Worm (Caenorhabditis elegans) whole organism, L1 larva: ENCODE measurements around the gene F36H5.14.

ENCODE experiments used
- aly-2 ChIP-seq: fragments of 150-350 bp; optimal IDR thresholded peaks from 2 replicates; lab custom pipeline; 2014; ENCODE audit warnings: missing biosample characterization, missing genetic modification characterization
- ama-1 ChIP-seq: fragments of 150-350 bp; optimal IDR thresholded peaks from 2 replicates; lab custom pipeline; 2014
- ceh-63 ChIP-seq: fragments of 200-800 bp; sonication (Bioruptor generic); optimal IDR thresholded peaks from 2 replicates; lab custom pipeline; 2018; ENCODE audit warnings: mild to moderate bottlenecking, missing genetic modification characterization, missing compliant biosample characterization
- dpl-1 ChIP-seq, 3 experiments: fragments of 150-350 bp in 2 of 3; sonication (generic microtip) in 1 of 3; optimal IDR thresholded peaks; 2 replicates each; lab custom pipeline; 2014 to 2017; ENCODE audit warnings: missing biosample characterization in 3 of 3, missing genetic modification characterization in 3 of 3, missing genetic modification reagents in 3 of 3
- egl-27 ChIP-seq, 2 experiments: fragments of 150-350 bp in 1 of 2; sonication (generic microtip); optimal IDR thresholded peaks; 3 replicates each; lab custom pipeline; 2017 to 2018; ENCODE audit warnings: missing biosample characterization in 2 of 2, missing genetic modification characterization in 2 of 2, missing genetic modification reagents in 2 of 2
- lin-13 ChIP-seq: fragments of 150-350 bp; optimal IDR thresholded peaks from 2 replicates; lab custom pipeline; 2014; ENCODE audit warnings: missing biosample characterization, missing genetic modification reagents, missing genetic modification characterization
- lsy-2 ChIP-seq, 2 experiments: fragments of 150-350 bp; optimal IDR thresholded peaks; 2 replicates each; lab custom pipeline; 2014; ENCODE audit warnings: missing biosample characterization in 2 of 2, missing genetic modification characterization in 2 of 2
- pqm-1 ChIP-seq: sonication (generic microtip); optimal IDR thresholded peaks from 3 replicates; lab custom pipeline; 2017; ENCODE audit warnings: missing biosample characterization, missing genetic modification characterization
- rnt-1 ChIP-seq: sonication (generic microtip); optimal IDR thresholded peaks from 2 replicates; lab custom pipeline; 2016; ENCODE audit warnings: mild to moderate bottlenecking, missing genetic modification characterization, moderate library complexity, missing compliant biosample characterization

- TF ChIP-seq rnt-1 (tag; lab: Kevin White, UChicago) (no peak), ama-1 (lab: Kevin White, UChicago) (no peak), aly-2 (no peak), lin-13 (GFP tag; lab: Kevin White, UChicago) (no peak), ceh-63 (GFP tag; lab: Kevin White, UChicago) (no peak), egl-27 (tag; optimal IDR thresholded peaks at IDR 0.05; lab: Kevin White, UChicago) (no peak), dpl-1 (GFP tag; optimal IDR thresholded peaks at IDR 0.05; lab: Kevin White, UChicago) (no peak), lsy-2 (tag; optimal IDR thresholded peaks at IDR 0.05; lab: Kevin White, UChicago) (no peak), pqm-1 (tag; lab: Kevin White, UChicago) (no peak)
Observed at ce11 chrII:1820774-1821173, 45.4 kb downstream of the F36H5.14 start, which contains the start of gene fbxa-3.
